Fruit fly (Drosophila melanogaster) whole organism, embryonic: ENCODE results near the gene CG9920.

ENCODE experiments used
- Adf1 ChIP-seq: fragments of 200-800 bp; sonication (Bioruptor generic); IDR thresholded peaks from 2 replicates; pipeline ENCODE4 v1.3.6; 2022; ENCODE audit warnings: missing biosample characterization, missing genetic modification characterization
- Antp ChIP-seq: fragments of 200-800 bp; sonication (Bioruptor generic); optimal IDR thresholded peaks from 3 replicates; lab custom pipeline; 2016; ENCODE audit warnings: missing biosample characterization, missing genetic modification characterization
- CG10366 ChIP-seq: fragments of 200-800 bp; sonication (Bioruptor generic); IDR thresholded peaks from 2 replicates; pipeline ENCODE4 v1.3.6; 2022; ENCODE audit warnings: missing biosample characterization, missing genetic modification characterization
- CG10979 ChIP-seq: fragments of 200-800 bp; sonication (Bioruptor generic); optimal IDR thresholded peaks from 2 replicates; lab custom pipeline; 2018; ENCODE audit warnings: missing biosample characterization, mild to moderate bottlenecking, missing genetic modification characterization, moderate library complexity
- CG11456 ChIP-seq: fragments of 200-800 bp; sonication (Bioruptor generic); IDR thresholded peaks from 3 replicates; pipeline ENCODE4 v1.3.6; 2022; ENCODE audit warnings: missing biosample characterization, missing genetic modification characterization
- CG12391 ChIP-seq: fragments of 200-800 bp; sonication (Bioruptor generic); optimal IDR thresholded peaks from 3 replicates; lab custom pipeline; 2018; ENCODE audit warnings: missing biosample characterization, mild to moderate bottlenecking, missing genetic modification characterization, moderate library complexity
- CG13123 ChIP-seq: fragments of 200-800 bp; sonication (Bioruptor generic); optimal IDR thresholded peaks from 2 replicates; lab custom pipeline; 2016; ENCODE audit warnings: missing biosample characterization, missing genetic modification characterization
- CG16863 ChIP-seq: fragments of 200-800 bp; sonication (Bioruptor generic); optimal IDR thresholded peaks from 3 replicates; lab custom pipeline; 2016; ENCODE audit warnings: missing biosample characterization, missing genetic modification characterization
- CG18011 ChIP-seq: fragments of 200-800 bp; sonication (Bioruptor generic); optimal IDR thresholded peaks from 2 replicates; lab custom pipeline; 2017; ENCODE audit warnings: missing biosample characterization, missing genetic modification characterization, mild to moderate bottlenecking, moderate library complexity, missing genotype
- CG2202 ChIP-seq: fragments of 200-800 bp; sonication (Bioruptor generic); optimal IDR thresholded peaks from 2 replicates; lab custom pipeline; 2018; ENCODE audit warnings: missing biosample characterization, mild to moderate bottlenecking, missing genetic modification characterization
- CG30020 ChIP-seq: fragments of 200-800 bp; optimal IDR thresholded peaks from 2 replicates; lab custom pipeline; 2019; ENCODE audit warnings: missing biosample characterization, mild to moderate bottlenecking, missing genetic modification characterization, moderate library complexity
- CG3726 ChIP-seq: fragments of 200-800 bp; sonication (Bioruptor generic); IDR thresholded peaks from 3 replicates; pipeline ENCODE4, ENCODE4 v1.3.6; 2022; ENCODE audit warnings: missing biosample characterization, missing genetic modification characterization
- CG4360 ChIP-seq: fragments of 200-800 bp; sonication (Bioruptor generic); IDR thresholded peaks from 2 replicates; pipeline ENCODE4 v1.3.6; 2022; ENCODE audit warnings: missing biosample characterization, missing genetic modification characterization
- CG5245 ChIP-seq: fragments of 200-800 bp; sonication (Bioruptor generic); optimal IDR thresholded peaks from 3 replicates; lab custom pipeline; 2016; ENCODE audit warnings: missing biosample characterization, missing genetic modification characterization
- CG6175 ChIP-seq: fragments of 200-800 bp; sonication (Bioruptor generic); IDR thresholded peaks from 3 replicates; pipeline ENCODE4 v1.3.6; 2022; ENCODE audit warnings: missing biosample characterization, missing genetic modification characterization
- CG6272 ChIP-seq: fragments of 200-800 bp; sonication (Bioruptor generic); IDR thresholded peaks from 2 replicates; pipeline ENCODE4 v1.3.6; 2022; ENCODE audit warnings: missing biosample characterization, missing genetic modification characterization
- CG6654 ChIP-seq: fragments of 200-800 bp; sonication (Bioruptor generic); optimal IDR thresholded peaks from 2 replicates; lab custom pipeline; 2017; ENCODE audit warnings: missing biosample characterization, mild to moderate bottlenecking, missing genetic modification characterization
- CG7271 ChIP-seq: fragments of 200-800 bp; sonication (Bioruptor generic); optimal IDR thresholded peaks from 2 replicates; lab custom pipeline; 2018; ENCODE audit warnings: missing biosample characterization, mild to moderate bottlenecking, missing genetic modification characterization, moderate library complexity
- Gug ChIP-seq: fragments of 200-800 bp; sonication (Bioruptor generic); IDR thresholded peaks from 4 replicates; pipeline ENCODE4 v1.3.6; 2022; ENCODE audit warnings: missing biosample characterization, missing genetic modification characterization
- H15 ChIP-seq: fragments of 200-800 bp; sonication (Bioruptor generic); IDR thresholded peaks from 3 replicates; pipeline ENCODE4 v1.3.6; 2022; ENCODE audit warnings: missing biosample characterization, missing genetic modification characterization
- H2.0 ChIP-seq: fragments of 200-800 bp; sonication (Bioruptor generic); IDR thresholded peaks from 2 replicates; pipeline ENCODE4 v1.3.6; 2022; ENCODE audit warnings: missing biosample characterization, missing genetic modification characterization
- Hmr ChIP-seq: fragments of 200-800 bp; sonication (Bioruptor generic); optimal IDR thresholded peaks from 3 replicates; lab custom pipeline; 2017; ENCODE audit warnings: mild to moderate bottlenecking, missing biosample characterization, missing genetic modification reagents, missing genetic modification characterization
- Hmx ChIP-seq: fragments of 200-800 bp; sonication (Bioruptor generic); optimal IDR thresholded peaks from 2 replicates; lab custom pipeline; 2016; ENCODE audit warnings: missing biosample characterization, missing genetic modification characterization
- Hr78 ChIP-seq, 2 experiments: fragments of 200-800 bp in 1 of 2; fragments of >200 bp in 1 of 2; sonication (Bioruptor generic) in 1 of 2; optimal IDR thresholded peaks; 2 replicates each; lab custom pipeline; 2017 to 2019; ENCODE audit warnings: missing biosample characterization in 2 of 2, missing genetic modification characterization in 2 of 2, mild to moderate bottlenecking in 1 of 2, moderate library complexity in 1 of 2
- Lpt ChIP-seq: fragments of >200 bp; optimal IDR thresholded peaks from 2 replicates; lab custom pipeline; 2018; ENCODE audit warnings: missing biosample characterization, missing genetic modification characterization
- NFAT ChIP-seq: fragments of 200-800 bp; sonication (Bioruptor generic); IDR thresholded peaks from 2 replicates; pipeline ENCODE4 v1.3.6; 2022; ENCODE audit warnings: missing biosample characterization, missing genetic modification characterization
- Oaz ChIP-seq: fragments of 200-800 bp; sonication (Bioruptor generic); IDR thresholded peaks from 2 replicates; pipeline ENCODE4 v1.3.6; 2022; ENCODE audit warnings: missing biosample characterization, missing genetic modification characterization
- Scr ChIP-seq: fragments of 200-800 bp; sonication (Bioruptor generic); IDR thresholded peaks from 2 replicates; pipeline ENCODE4 v1.3.6; 2022; ENCODE audit warnings: missing biosample characterization, missing genetic modification characterization; ENCODE audit not compliant: partially characterized antibody
- Taf1 ChIP-seq: fragments of 200-800 bp; sonication (Bioruptor generic); IDR thresholded peaks from 2 replicates; pipeline ENCODE4 v1.3.6; 2022; ENCODE audit warnings: missing biosample characterization, missing genetic modification characterization
- Vsx1 ChIP-seq: fragments of 200-800 bp; sonication (Bioruptor generic); optimal IDR thresholded peaks from 2 replicates; lab custom pipeline; 2017; ENCODE audit warnings: missing biosample characterization, mild to moderate bottlenecking, missing genetic modification characterization, missing genetic modification reagents
- ash1 ChIP-seq: fragments of 200-800 bp; sonication (Bioruptor generic); optimal IDR thresholded peaks from 2 replicates; lab custom pipeline; 2018; ENCODE audit warnings: missing biosample characterization, mild to moderate bottlenecking, missing genetic modification characterization
- az2 ChIP-seq: fragments of 200-800 bp; sonication (Bioruptor generic); optimal IDR thresholded peaks from 3 replicates; lab custom pipeline; 2016; ENCODE audit warnings: missing biosample characterization, missing genetic modification characterization
- chm ChIP-seq: fragments of 200-800 bp; sonication (Bioruptor generic); IDR thresholded peaks from 2 replicates; pipeline ENCODE4 v1.3.6; 2022; ENCODE audit warnings: missing biosample characterization, missing genetic modification characterization
- corto ChIP-seq: fragments of 200-800 bp; sonication (Bioruptor generic); optimal IDR thresholded peaks from 2 replicates; lab custom pipeline; 2016; ENCODE audit warnings: missing biosample characterization, mild to moderate bottlenecking, missing genetic modification characterization, moderate library complexity
- eve ChIP-seq, 2 experiments: fragments of >200 bp; optimal IDR thresholded peaks; 2 replicates each; lab custom pipeline; 2017; ENCODE audit warnings: missing biosample characterization in 2 of 2, missing genetic modification characterization in 2 of 2
- h ChIP-seq: fragments of >200 bp; optimal IDR thresholded peaks from 2 replicates; lab custom pipeline; 2017
- hbn ChIP-seq: fragments of 200-800 bp; sonication (Bioruptor generic); IDR thresholded peaks from 2 replicates; pipeline ENCODE4 v1.3.6; 2022; ENCODE audit warnings: missing biosample characterization, missing genetic modification characterization; ENCODE audit not compliant: partially characterized antibody
- inv ChIP-seq: fragments of 200-800 bp; sonication (Bioruptor generic); IDR thresholded peaks from 2 replicates; pipeline ENCODE4 v1.3.6; 2022; ENCODE audit warnings: missing biosample characterization, missing genetic modification characterization; ENCODE audit not compliant: partially characterized antibody
- jing ChIP-seq: fragments of 200-800 bp; sonication (Bioruptor generic); optimal IDR thresholded peaks from 2 replicates; lab custom pipeline; 2018; ENCODE audit warnings: missing biosample characterization, mild to moderate bottlenecking, missing genetic modification characterization
- jumu ChIP-seq: fragments of 200-800 bp; sonication (Bioruptor generic); optimal IDR thresholded peaks from 3 replicates; lab custom pipeline; 2016; ENCODE audit warnings: missing biosample characterization, missing genetic modification characterization
- klu ChIP-seq: fragments of 200-800 bp; sonication (Bioruptor generic); IDR thresholded peaks from 2 replicates; pipeline ENCODE4 v1.3.6; 2022; ENCODE audit warnings: missing biosample characterization, missing genetic modification characterization
- psq ChIP-seq: fragments of 200-800 bp; sonication (Bioruptor generic); optimal IDR thresholded peaks from 2 replicates; lab custom pipeline; 2017; ENCODE audit warnings: missing biosample characterization, missing genetic modification characterization
- ro ChIP-seq: fragments of 200-800 bp; sonication (Bioruptor generic); IDR thresholded peaks from 2 replicates; pipeline ENCODE4 v1.3.6; 2022; ENCODE audit warnings: missing biosample characterization, missing genetic modification characterization
- salm ChIP-seq: fragments of 200-800 bp; sonication (Bioruptor generic); optimal IDR thresholded peaks from 2 replicates; lab custom pipeline; 2018; ENCODE audit warnings: missing biosample characterization, mild to moderate bottlenecking, missing genetic modification characterization
- scrt ChIP-seq: fragments of 200-800 bp; sonication (Bioruptor generic); optimal IDR thresholded peaks from 2 replicates; lab custom pipeline; 2018; ENCODE audit warnings: missing biosample characterization, mild to moderate bottlenecking, missing genetic modification characterization, moderate library complexity
- sna ChIP-seq: fragments of 200-800 bp; sonication (Bioruptor generic); IDR thresholded peaks from 2 replicates; pipeline ENCODE4 v1.3.6; 2022; ENCODE audit warnings: missing biosample characterization, missing genetic modification characterization; ENCODE audit not compliant: partially characterized antibody
- so ChIP-seq: fragments of 200-800 bp; sonication (Bioruptor generic); IDR thresholded peaks from 3 replicates; pipeline ENCODE4 v1.3.6; 2022; ENCODE audit warnings: missing biosample characterization, missing genetic modification characterization
- tin ChIP-seq: fragments of 200-800 bp; sonication (Bioruptor generic); optimal IDR thresholded peaks from 3 replicates; lab custom pipeline; 2016; ENCODE audit warnings: missing biosample characterization, missing genetic modification characterization
- trem ChIP-seq: fragments of 200-800 bp; optimal IDR thresholded peaks from 3 replicates; lab custom pipeline; 2019; ENCODE audit warnings: missing biosample characterization, mild to moderate bottlenecking, missing genetic modification characterization, moderate library complexity
- twi ChIP-seq: fragments of 200-800 bp; optimal IDR thresholded peaks from 2 replicates; lab custom pipeline; 2019; ENCODE audit warnings: missing biosample characterization, mild to moderate bottlenecking, missing genetic modification characterization, moderate library complexity
- zfh1 ChIP-seq: fragments of 200-800 bp; sonication (Bioruptor generic); IDR thresholded peaks from 3 replicates; pipeline ENCODE4 v1.3.6; 2022; ENCODE audit warnings: missing biosample characterization, missing genetic modification characterization

The CG9920 gene

dm6 chr3R:14122347-14122812, 24.5 kb upstream of the CG9920 start, which contains the start of the genes Abi and twf (continued):
- TF ChIP-seq CG5245 (GFP tag; lab: Kevin White, UChicago) (peak; percentile 52), inv (GFP tag; lab: Robert Waterston, UW) (no peak), sna (no peak), hbn (GFP tag; lab: Robert Waterston, UW) (no peak), trem (tag; lab: Kevin White, UChicago) (peak; percentile 75), CG6654 (GFP tag; lab: Kevin White, UChicago) (no peak), CG2202 (tag; lab: Kevin White, UChicago) (peak; percentile 22), CG6175 (GFP tag; lab: Robert Waterston, UW) (0 out of 3 replicates have a peak, but pooled peaks have one; percentile 16), CG12391 (tag; lab: Kevin White, UChicago) (peak; percentile 87), jing (GFP tag; lab: Kevin White, UChicago) (no peak), CG18011 (GFP tag; lab: Kevin White, UChicago) (peak; percentile 59), Hmx (peak; percentile 38), eve (GFP tag; optimal IDR thresholded peaks at IDR 0.05; lab: Kevin White, UChicago) (no peak), jumu (GFP tag; lab: Kevin White, UChicago) (peak; percentile 51), NFAT (peak; percentile 67; the same call in 1 of the 2 replicates), Hr78 (GFP tag; optimal IDR thresholded peaks at IDR 0.05; lab: Kevin White, UChicago) (no peak), H15 (GFP tag; lab: Robert Waterston, UW) (no peak; the same call in 2 of the 3 replicates), Scr (GFP tag; lab: Robert Waterston, UW) (no peak), klu (GFP tag; lab: Robert Waterston, UW) (peak; percentile 46; the same call in 1 of the 2 replicates), CG13123 (GFP tag; lab: Kevin White, UChicago) (peak; percentile 75), CG16863 (GFP tag; lab: Kevin White, UChicago) (peak; percentile 59), CG6272 (GFP tag; lab: Robert Waterston, UW) (peak; percentile 47; the same call in 1 of the 2 replicates), scrt (GFP tag; lab: Kevin White, UChicago) (peak; percentile 31), CG10366 (GFP tag; lab: Robert Waterston, UW) (peak; percentile 52), CG30020 (tag; lab: Kevin White, UChicago) (peak; percentile 59), ash1 (no peak), Hmr (GFP tag; lab: Kevin White, UChicago) (peak; percentile 67), az2 (peak; percentile 70), CG10979 (peak; percentile 60), chm (no peak), Gug (GFP tag; lab: Robert Waterston, UW) (peak; percentile 18; the same call in 1 of the 4 replicates), corto (GFP tag; lab: Kevin White, UChicago) (no peak), psq (GFP tag; lab: Kevin White, UChicago) (peak; percentile 42), tin (GFP tag; lab: Kevin White, UChicago) (peak; percentile 71), so (GFP tag; lab: Robert Waterston, UW) (no peak), Oaz (GFP tag; lab: Robert Waterston, UW) (no peak), Lpt (GFP tag; lab: Kevin White, UChicago) (no peak), twi (tag; lab: Kevin White, UChicago) (no peak), CG3726 (GFP tag; lab: Robert Waterston, UW) (0 out of 3 replicates have a peak, but pooled peaks have one; percentile 38), salm (tag; lab: Kevin White, UChicago) (peak; percentile 15), ro (GFP tag; lab: Robert Waterston, UW) (no peak), Adf1 (GFP tag; lab: Robert Waterston, UW) (peak; percentile 78), CG7271 (tag; lab: Kevin White, UChicago) (no peak), CG4360 (GFP tag; lab: Robert Waterston, UW) (no peak), Antp (GFP tag; lab: Kevin White, UChicago) (no peak), CG11456 (GFP tag; lab: Robert Waterston, UW) (peak; percentile 68; the same call in 1 of the 3 replicates), h (lab: Kevin White, UChicago) (no peak), H2.0 (GFP tag; lab: Robert Waterston, UW) (peak; percentile 52), Taf1 (peak; percentile 42; the same call in 1 of the 2 replicates), Vsx1 (GFP tag; lab: Kevin White, UChicago) (no peak), zfh1 (GFP tag; lab: Robert Waterston, UW) (peak; percentile 71; the same call in 2 of the 3 replicates)
